Fruit fly (Drosophila melanogaster): Measurements from ENCODE around the gene Polr1H.
"Not testable (repeated sequence)": the region's sequence is repeated elsewhere in the genome, so short reads cannot be mapped to it uniquely, and the experiment has no call there.

The Polr1H gene

dm6 chr3R:21775766-21776165 lies 1.9 kb downstream of the Polr1H start, which contains the start of the genes GABA-B-R2 and CG6800:
Gene GABA-B-R2, minus strand, starts transcription at chr3R:21775840.
Gene CG6800, plus strand, starts transcription at chr3R:21776138.
- no peak for TF ChIP-seq noc (tag; optimal IDR thresholded peaks at IDR 0.05)

dm6 chr3R:21769218-21769617 lies 8.4 kb downstream of the Polr1H start, which contains the start of gene Burs:
Gene Burs, plus strand, starts transcription at chr3R:21769518.
- TF ChIP-seq noc (tag; optimal IDR thresholded peaks at IDR 0.05): no peak

- peak; percentile 45 for TF ChIP-seq noc (tag; optimal IDR thresholded peaks at IDR 0.05)
Measured at dm6 chr3R:21758145-21758856, 19.3 kb downstream of the Polr1H start, which contains the start of gene CG42335. Gene CG42335, plus strand, starts transcription at chr3R:21758764.

- peak; percentile 20 for TF ChIP-seq noc (tag; optimal IDR thresholded peaks at IDR 0.05)
Measured at dm6 chr3R:21757550-21757949, 20.1 kb downstream of the Polr1H start.

dm6 chr3R:21753974-21754373 lies 23.7 kb downstream of the Polr1H start, which contains the start of gene CG31198:
Gene CG31198, plus strand, starts transcription at chr3R:21754324.
- peak; percentile 37 for TF ChIP-seq noc (tag; optimal IDR thresholded peaks at IDR 0.05)

- peak; percentile 86 for TF ChIP-seq noc (tag; optimal IDR thresholded peaks at IDR 0.05)
Measured at dm6 chr3R:21753099-21753498, 24.5 kb downstream of the Polr1H start.

dm6 chr3R:21748954-21749920 lies 28.4 kb downstream of the Polr1H start, which contains the start of gene CG31233:
Gene CG31233, plus strand, starts transcription at chr3R:21749853.
- TF ChIP-seq noc (tag; optimal IDR thresholded peaks at IDR 0.05): peak; percentile 54

dm6 chr3R:21745887-21746286 lies 31.8 kb downstream of the Polr1H start:
- TF ChIP-seq noc (tag; optimal IDR thresholded peaks at IDR 0.05): no peak

- no peak for TF ChIP-seq noc (tag; optimal IDR thresholded peaks at IDR 0.05)
Measured at dm6 chr3R:21744988-21745387, 32.7 kb downstream of the Polr1H start, which contains the start of gene CG31343. Gene CG31343, plus strand, starts transcription at chr3R:21745266.

- TF ChIP-seq noc (tag; optimal IDR thresholded peaks at IDR 0.05): peak; percentile 37
Measured at dm6 chr3R:21740766-21741350, 36.8 kb downstream of the Polr1H start.

- peak; percentile 30 for TF ChIP-seq noc (tag; optimal IDR thresholded peaks at IDR 0.05)
Measured at dm6 chr3R:21739750-21740319, 37.8 kb downstream of the Polr1H start, which contains the start of gene CG5849. Gene CG5849, plus strand, starts transcription at chr3R:21740105.

- no peak for TF ChIP-seq noc (tag; optimal IDR thresholded peaks at IDR 0.05)
Measured at dm6 chr3R:21739010-21739409, 38.6 kb downstream of the Polr1H start, which contains the start of gene CG34034. Gene CG34034, minus strand, starts transcription at chr3R:21739110.

dm6 chr3R:21737264-21737663 lies 40.4 kb downstream of the Polr1H start, which contains the start of gene CG42870:
Gene CG42870, minus strand, starts transcription at chr3R:21737364.
- TF ChIP-seq noc (tag; optimal IDR thresholded peaks at IDR 0.05): no peak

- TF ChIP-seq noc (tag; optimal IDR thresholded peaks at IDR 0.05): no peak
Measured at dm6 chr3R:21736749-21737148, 40.9 kb downstream of the Polr1H start, which contains the start of gene CG42869. Gene CG42869, minus strand, starts transcription at chr3R:21736849.

- TF ChIP-seq noc (tag; optimal IDR thresholded peaks at IDR 0.05): not testable (repeated sequence)
Measured at dm6 chr3R:21736196-21736595, 41.5 kb downstream of the Polr1H start, which contains the start of gene Sfp93F. Gene Sfp93F, minus strand, starts transcription at chr3R:21736296.
